Fruit fly (Drosophila melanogaster): ENCODE data around the gene Proc.

DNA sequence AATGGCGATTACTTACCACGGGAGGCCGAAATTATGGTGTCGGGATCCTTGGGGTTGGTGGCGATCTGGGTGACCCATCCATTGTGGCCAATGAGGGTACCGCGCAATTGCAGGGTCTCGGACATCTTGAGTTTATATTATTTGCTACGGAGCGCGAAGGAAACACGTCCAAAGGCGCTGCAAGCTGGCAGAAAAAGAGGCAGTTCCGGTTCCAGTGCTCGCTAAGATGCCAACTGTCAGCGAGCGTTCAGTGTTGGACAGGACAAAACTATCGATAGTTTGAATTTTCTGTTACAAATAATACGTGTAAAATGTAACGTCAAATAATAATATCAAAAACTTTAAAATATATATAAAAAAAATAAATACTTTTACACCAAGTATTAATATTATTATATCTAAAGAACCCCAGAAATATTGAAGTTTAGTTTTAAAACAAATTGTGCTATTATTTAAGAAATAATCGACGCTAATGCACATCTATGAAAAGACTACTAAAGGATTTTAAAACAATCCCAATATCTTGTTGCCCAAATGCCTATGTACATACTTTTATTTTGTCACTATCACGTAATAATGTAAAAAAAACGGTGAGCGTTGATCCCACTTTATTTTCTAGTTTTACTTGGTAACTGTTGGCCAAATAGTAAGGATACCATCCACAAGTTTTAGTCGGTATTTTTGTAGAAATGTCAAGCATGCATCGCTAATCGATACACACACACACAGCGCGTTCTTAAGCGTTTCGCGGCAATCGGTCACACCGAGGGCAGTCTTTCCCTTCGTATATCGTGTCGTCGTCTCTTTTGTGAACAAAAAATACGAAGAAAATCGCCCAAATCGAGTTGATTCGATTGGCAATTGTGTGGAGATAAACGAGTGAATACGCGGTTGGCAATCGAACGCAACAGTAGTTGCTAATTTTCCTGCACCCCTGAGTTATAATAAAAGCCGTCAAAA lies 43.9 kb downstream of the Proc start, which contains the start of the genes Rack1 and mts:
- TF ChIP-seq wor (GFP tag; IDR thresholded peaks at IDR 0.05), result peak; percentile 48
- peak; percentile 96 for TF ChIP-seq CG7987 (GFP tag; optimal IDR thresholded peaks at IDR 0.05)
- TF ChIP-seq Fer3 (tag; optimal IDR thresholded peaks at IDR 0.05), result peak; percentile 89
- TF ChIP-seq stwl (tag; optimal IDR thresholded peaks at IDR 0.05), result peak; percentile 57
- peak; percentile 45 to 68 for TF ChIP-seq chif (GFP tag; optimal IDR thresholded peaks at IDR 0.05)
- TF ChIP-seq Trl (optimal IDR thresholded peaks at IDR 0.05), result no peak
- peak; percentile 80 for TF ChIP-seq Trl (GFP tag; optimal IDR thresholded peaks at IDR 0.05)
- peak; percentile 55 for TF ChIP-seq gcm2 (GFP tag; optimal IDR thresholded peaks at IDR 0.05)
- TF ChIP-seq Dll (GFP tag; IDR thresholded peaks at IDR 0.05; ENCODE audit: partially characterized antibody), result peak; percentile 58; the same call in 2 of the 4 replicates
- TF ChIP-seq Dip3 (GFP tag; optimal IDR thresholded peaks at IDR 0.05), result peak; percentile 59
- TF ChIP-seq B-H2 (GFP tag; optimal IDR thresholded peaks at IDR 0.05), result peak; percentile 96
- TF ChIP-seq CG32772 (GFP tag; IDR thresholded peaks at IDR 0.05), result peak; percentile 50; the same call in 1 of the 2 replicates
- TF ChIP-seq Hr39 (optimal IDR thresholded peaks at IDR 0.05), result no peak
- peak; percentile 60 for TF ChIP-seq CG10147 (GFP tag; optimal IDR thresholded peaks at IDR 0.05)

Measured in whole organism, embryonic.